Worm (Caenorhabditis elegans) whole organism, early embryonic: ENCODE data around the gene C27A7.8.

ENCODE experiments used
- F13C5.2 ChIP-seq: sonication (generic microtip); optimal IDR thresholded peaks from 2 replicates; lab custom pipeline; 2017; ENCODE audit warnings: mild to moderate bottlenecking, missing genetic modification characterization, inconsistent platforms, missing compliant biosample characterization
- aly-1 ChIP-seq: sonication (generic microtip); optimal IDR thresholded peaks from 2 replicates; lab custom pipeline; 2016; ENCODE audit warnings: missing genetic modification characterization, missing compliant biosample characterization
- ama-1 ChIP-seq: fragments of 150-350 bp; optimal IDR thresholded peaks from 2 replicates; lab custom pipeline; 2014
- ceh-13 ChIP-seq: fragments of 200-800 bp; sonication (Bioruptor generic); optimal IDR thresholded peaks from 2 replicates; lab custom pipeline; 2018; ENCODE audit warnings: mild to moderate bottlenecking, missing genetic modification characterization, missing compliant biosample characterization
- ceh-36 ChIP-seq: sonication (generic microtip); optimal IDR thresholded peaks from 2 replicates; lab custom pipeline; 2016; ENCODE audit warnings: missing genetic modification characterization, inconsistent platforms, missing compliant biosample characterization
- ets-7 ChIP-seq: sonication (generic microtip); optimal IDR thresholded peaks from 2 replicates; lab custom pipeline; 2016; ENCODE audit warnings: missing genotype, missing genetic modification characterization, missing compliant biosample characterization
- hmbx-1 ChIP-seq: sonication (generic microtip); optimal IDR thresholded peaks from 2 replicates; lab custom pipeline; 2016; ENCODE audit warnings: mild to moderate bottlenecking, missing genetic modification characterization, missing compliant biosample characterization
- hmg-4 ChIP-seq: fragments of 200-800 bp; sonication (Bioruptor generic); optimal IDR thresholded peaks from 2 replicates; lab custom pipeline; 2018; ENCODE audit warnings: mild to moderate bottlenecking, missing genetic modification characterization, missing compliant biosample characterization

ce11 chrV:12195845-12196244 is 42.9 kb downstream of the C27A7.8 start, which contains the start of gene ZK836.3:
- no peak for TF ChIP-seq ama-1 (lab: Kevin White, UChicago)
- TF ChIP-seq aly-1 (tag; lab: Kevin White, UChicago): no peak
- no peak for TF ChIP-seq ceh-36 (tag; lab: Kevin White, UChicago)
- TF ChIP-seq hmg-4 (GFP tag; lab: Kevin White, UChicago): no peak
- TF ChIP-seq F13C5.2 (tag; lab: Kevin White, UChicago): no peak
- no peak for TF ChIP-seq ets-7 (tag; lab: Kevin White, UChicago)
- no peak for TF ChIP-seq ceh-13 (GFP tag; lab: Kevin White, UChicago)
- TF ChIP-seq hmbx-1: no peak
